Worm (Caenorhabditis elegans) whole organism, late embryonic: ENCODE data around the gene F14D7.1.

Experiments
- C38D4.7 ChIP-seq: fragments of 200-800 bp; sonication (Bioruptor generic); optimal IDR thresholded peaks from 2 replicates; lab custom pipeline; 2018; ENCODE audit warnings: mild to moderate bottlenecking, missing genetic modification characterization, moderate library complexity, missing compliant biosample characterization
- F13H6.1 ChIP-seq: sonication (generic microtip); optimal IDR thresholded peaks from 2 replicates; lab custom pipeline; 2016; ENCODE audit warnings: missing genetic modification characterization, missing compliant biosample characterization
- T23F11.4 ChIP-seq: fragments of 200-800 bp; sonication (Bioruptor generic); optimal IDR thresholded peaks from 2 replicates; lab custom pipeline; 2018; ENCODE audit warnings: mild to moderate bottlenecking, missing genetic modification characterization, missing compliant biosample characterization
- ama-1 ChIP-seq: fragments of 150-350 bp; optimal IDR thresholded peaks from 2 replicates; lab custom pipeline; 2014
- ceh-2 ChIP-seq: sonication (generic microtip); optimal IDR thresholded peaks from 2 replicates; lab custom pipeline; 2016; ENCODE audit warnings: missing genotype, missing genetic modification characterization, missing compliant biosample characterization
- ceh-30 ChIP-seq: fragments of 150-350 bp; optimal IDR thresholded peaks from 2 replicates; lab custom pipeline; 2014; ENCODE audit warnings: missing biosample characterization, missing genetic modification characterization
- ceh-31 ChIP-seq: sonication (generic microtip); optimal IDR thresholded peaks from 2 replicates; lab custom pipeline; 2016; ENCODE audit warnings: missing genetic modification characterization, missing compliant biosample characterization
- ceh-34 ChIP-seq: sonication (generic microtip); optimal IDR thresholded peaks from 2 replicates; lab custom pipeline; 2016; ENCODE audit warnings: mild to moderate bottlenecking, missing genetic modification characterization, missing compliant biosample characterization
- ceh-45 ChIP-seq: fragments of 200-800 bp; sonication (Bioruptor generic); IDR thresholded peaks from 2 replicates; pipeline ENCODE4 v1.3.6; 2022; ENCODE audit warnings: missing genetic modification reagents, missing genetic modification characterization, missing compliant biosample characterization
- ceh-48 ChIP-seq: sonication (generic microtip); optimal IDR thresholded peaks from 2 replicates; lab custom pipeline; 2016; ENCODE audit warnings: missing genetic modification characterization, inconsistent platforms, missing compliant biosample characterization
- ceh-9 ChIP-seq: sonication (generic microtip); optimal IDR thresholded peaks from 2 replicates; lab custom pipeline; 2016; ENCODE audit warnings: mild to moderate bottlenecking, missing genetic modification characterization, inconsistent platforms, missing compliant biosample characterization
- elt-2 ChIP-seq: sonication (generic microtip); optimal IDR thresholded peaks from 2 replicates; lab custom pipeline; 2016; ENCODE audit warnings: missing genetic modification reagents, missing genetic modification characterization, missing compliant biosample characterization
- elt-4 ChIP-seq: sonication (generic microtip); optimal IDR thresholded peaks from 2 replicates; lab custom pipeline; 2016; ENCODE audit warnings: missing genetic modification characterization, missing compliant biosample characterization
- ets-4 ChIP-seq: sonication (generic microtip); optimal IDR thresholded peaks from 2 replicates; lab custom pipeline; 2016; ENCODE audit warnings: missing genetic modification characterization, missing compliant biosample characterization
- eyg-1 ChIP-seq: sonication (generic microtip); optimal IDR thresholded peaks from 2 replicates; lab custom pipeline; 2016; ENCODE audit warnings: missing genotype, missing genetic modification characterization, missing compliant biosample characterization
- fax-1 ChIP-seq: sonication (generic microtip); optimal IDR thresholded peaks from 2 replicates; lab custom pipeline; 2016; ENCODE audit warnings: missing genotype, missing genetic modification characterization, missing compliant biosample characterization
- fkh-10 ChIP-seq: fragments of 150-350 bp; optimal IDR thresholded peaks from 2 replicates; lab custom pipeline; 2014; ENCODE audit warnings: missing biosample characterization, missing genetic modification reagents, missing genetic modification characterization
- fkh-6 ChIP-seq: sonication (generic microtip); optimal IDR thresholded peaks from 2 replicates; lab custom pipeline; 2016; ENCODE audit warnings: missing genetic modification characterization, missing compliant biosample characterization
- gmeb-2 ChIP-seq: sonication (generic microtip); optimal IDR thresholded peaks from 2 replicates; lab custom pipeline; 2016; ENCODE audit warnings: missing genetic modification characterization, inconsistent platforms, missing compliant biosample characterization
- hlh-13 ChIP-seq: fragments of 200-800 bp; sonication (Bioruptor generic); optimal IDR thresholded peaks from 2 replicates; lab custom pipeline; 2018; ENCODE audit warnings: mild to moderate bottlenecking, missing genetic modification characterization, missing compliant biosample characterization
- hlh-15 ChIP-seq: sonication (generic microtip); optimal IDR thresholded peaks from 2 replicates; lab custom pipeline; 2016; ENCODE audit warnings: missing genetic modification characterization, missing compliant biosample characterization
- hlh-30 ChIP-seq: sonication (generic microtip); optimal IDR thresholded peaks from 2 replicates; lab custom pipeline; 2017; ENCODE audit warnings: antibody characterized with exemption, missing genetic modification characterization, missing compliant biosample characterization; ENCODE audit not compliant: insufficient read depth
- hlh-6 ChIP-seq: sonication (generic microtip); optimal IDR thresholded peaks from 2 replicates; lab custom pipeline; 2016; ENCODE audit warnings: missing genotype, missing genetic modification characterization, missing compliant biosample characterization
- hlh-8 ChIP-seq: sonication (generic microtip); optimal IDR thresholded peaks from 2 replicates; lab custom pipeline; 2016; ENCODE audit warnings: missing genotype, missing genetic modification characterization, missing compliant biosample characterization
- madf-2 ChIP-seq: sonication (generic microtip); optimal IDR thresholded peaks from 2 replicates; lab custom pipeline; 2017; ENCODE audit warnings: missing genetic modification characterization, missing compliant biosample characterization
- nfya-1 ChIP-seq: sonication (generic microtip); optimal IDR thresholded peaks from 2 replicates; lab custom pipeline; 2017; ENCODE audit warnings: missing genetic modification characterization, mild to moderate bottlenecking, missing compliant biosample characterization, antibody characterized with exemption, moderate library complexity
- nhr-11 ChIP-seq: fragments of 150-350 bp; optimal IDR thresholded peaks from 2 replicates; lab custom pipeline; 2014; ENCODE audit warnings: missing biosample characterization, missing genetic modification characterization
- odd-2 ChIP-seq: sonication (generic microtip); optimal IDR thresholded peaks from 2 replicates; lab custom pipeline; 2017; ENCODE audit warnings: antibody characterized with exemption, mild to moderate bottlenecking, missing genetic modification characterization, missing compliant biosample characterization
- pax-1 ChIP-seq: fragments of 150-350 bp; optimal IDR thresholded peaks from 2 replicates; lab custom pipeline; 2014; ENCODE audit warnings: missing biosample characterization, missing genetic modification characterization
- pha-4 ChIP-seq: fragments of 150-350 bp; optimal IDR thresholded peaks from 2 replicates; lab custom pipeline; 2018; ENCODE audit warnings: missing biosample characterization, missing genetic modification reagents, missing genetic modification characterization
- pqm-1 ChIP-seq: sonication (generic microtip); optimal IDR thresholded peaks from 2 replicates; lab custom pipeline; 2016; ENCODE audit warnings: missing genetic modification characterization, missing compliant biosample characterization
- pros-1 ChIP-seq: fragments of 150-350 bp; optimal IDR thresholded peaks from 2 replicates; lab custom pipeline; 2014; ENCODE audit warnings: missing biosample characterization, missing genetic modification reagents, missing genetic modification characterization
- ref-2 ChIP-seq: sonication (generic microtip); optimal IDR thresholded peaks from 2 replicates; lab custom pipeline; 2016; ENCODE audit warnings: missing genetic modification characterization, missing compliant biosample characterization
- rnt-1 ChIP-seq: sonication (generic microtip); optimal IDR thresholded peaks from 2 replicates; lab custom pipeline; 2016; ENCODE audit warnings: missing genetic modification characterization, missing compliant biosample characterization
- sox-2 ChIP-seq: fragments of 200-800 bp; sonication (Bioruptor generic); IDR thresholded peaks from 2 replicates; pipeline ENCODE4 v1.3.6; 2022; ENCODE audit warnings: missing genetic modification reagents, missing genetic modification characterization, missing compliant biosample characterization
- sox-4 ChIP-seq: sonication (generic microtip); optimal IDR thresholded peaks from 2 replicates; lab custom pipeline; 2017; ENCODE audit warnings: mild to moderate bottlenecking, missing genetic modification characterization, inconsistent platforms, missing compliant biosample characterization
- tbx-7 ChIP-seq: sonication (generic microtip); optimal IDR thresholded peaks from 2 replicates; lab custom pipeline; 2016; ENCODE audit warnings: missing genotype, missing genetic modification characterization, missing compliant biosample characterization
- ttx-3 ChIP-seq: sonication (generic microtip); optimal IDR thresholded peaks from 2 replicates; lab custom pipeline; 2016; ENCODE audit warnings: missing genetic modification reagents, missing genetic modification characterization, missing compliant biosample characterization
- zip-5 ChIP-seq: sonication (generic microtip); optimal IDR thresholded peaks from 2 replicates; lab custom pipeline; 2016; ENCODE audit warnings: missing genetic modification characterization, missing compliant biosample characterization
- ztf-16 ChIP-seq: sonication (generic microtip); optimal IDR thresholded peaks from 2 replicates; lab custom pipeline; 2017; ENCODE audit warnings: missing genetic modification characterization, missing compliant biosample characterization

Gene F14D7.1

ce11 chrV:14289363-14289762 lies at the start of gene F14D7.1:
TSS of gene F14D7.1 (minus strand) at chrV:14289463.
- TF ChIP-seq nhr-11 (tag; lab: Kevin White, UChicago) (no peak), ceh-2 (tag; lab: Kevin White, UChicago) (no peak), gmeb-2 (tag; lab: Kevin White, UChicago) (no peak), ceh-30 (tag; lab: Kevin White, UChicago) (no peak), sox-4 (tag; lab: Kevin White, UChicago) (no peak), fkh-10 (GFP tag; lab: Kevin White, UChicago) (no peak), rnt-1 (tag; lab: Kevin White, UChicago) (no peak), nfya-1 (tag; lab: Kevin White, UChicago) (no peak)

- TF ChIP-seq nhr-11 (tag; lab: Kevin White, UChicago): no peak
- no peak for TF ChIP-seq odd-2 (tag; lab: Kevin White, UChicago)
- no peak for TF ChIP-seq hlh-15 (tag; lab: Kevin White, UChicago)
- TF ChIP-seq fkh-10 (GFP tag; lab: Kevin White, UChicago): no peak
- no peak for TF ChIP-seq ceh-48 (tag; lab: Kevin White, UChicago)
- no peak for TF ChIP-seq ama-1
- no peak for TF ChIP-seq sox-4 (tag; lab: Kevin White, UChicago)
- TF ChIP-seq fkh-6 (tag; lab: Kevin White, UChicago): no peak
- no peak for TF ChIP-seq ceh-45 (GFP tag; lab: Robert Waterston, UW)
- TF ChIP-seq tbx-7: no peak
- no peak for TF ChIP-seq hlh-6 (tag; lab: Kevin White, UChicago)
- no peak for TF ChIP-seq pax-1 (tag; lab: Kevin White, UChicago)
- no peak for TF ChIP-seq ref-2 (tag; lab: Kevin White, UChicago)
- TF ChIP-seq eyg-1 (tag; lab: Kevin White, UChicago): no peak
Observed at ce11 chrV:14336655-14337054, 47.4 kb upstream of the F14D7.1 start, which contains the start of gene srm-6. TSS of gene srm-6 (plus strand) at chrV:14336955.

- no peak for TF ChIP-seq F13H6.1 (tag; lab: Kevin White, UChicago)
- no peak for TF ChIP-seq madf-2 (tag; lab: Kevin White, UChicago)
Observed at ce11 chrV:14334901-14335300, 45.6 kb upstream of the F14D7.1 start, which contains the start of gene srm-5. TSS of gene srm-5 (plus strand) at chrV:14335201.

ce11 chrV:14333116-14333515 lies 43.9 kb upstream of the F14D7.1 start, which contains the start of gene srm-4:
TSS of gene srm-4 (plus strand) at chrV:14333416.
- no peak for TF ChIP-seq elt-4
- no peak for TF ChIP-seq ttx-3 (tag; lab: Kevin White, UChicago)
- no peak for TF ChIP-seq ceh-48 (tag; lab: Kevin White, UChicago)
- no peak for TF ChIP-seq pha-4 (tag; lab: Kevin White, UChicago)
- TF ChIP-seq C38D4.7 (GFP tag; lab: Kevin White, UChicago): no peak
- TF ChIP-seq ceh-45 (GFP tag; lab: Robert Waterston, UW): no peak
- no peak for TF ChIP-seq hlh-30 (tag; lab: Kevin White, UChicago)
- no peak for TF ChIP-seq elt-2 (tag; lab: Kevin White, UChicago)
- no peak for TF ChIP-seq hlh-8 (tag; lab: Kevin White, UChicago)
- no peak for TF ChIP-seq tbx-7
- no peak for TF ChIP-seq gmeb-2 (tag; lab: Kevin White, UChicago)

- TF ChIP-seq pros-1 (tag; lab: Kevin White, UChicago) (no peak), ceh-31 (tag; lab: Kevin White, UChicago) (no peak), ceh-34 (no peak), pax-1 (tag; lab: Kevin White, UChicago) (no peak), ets-4 (tag; lab: Kevin White, UChicago) (no peak), elt-4 (no peak), pqm-1 (no peak), T23F11.4 (no peak), ceh-30 (tag; lab: Kevin White, UChicago) (no peak), ceh-9 (tag; lab: Kevin White, UChicago) (no peak), hlh-13 (GFP tag; lab: Kevin White, UChicago) (no peak), sox-2 (GFP tag; lab: Robert Waterston, UW) (no peak), ztf-16 (tag; lab: Kevin White, UChicago) (no peak), zip-5 (tag; lab: Kevin White, UChicago) (no peak), madf-2 (tag; lab: Kevin White, UChicago) (no peak), fax-1 (tag; lab: Kevin White, UChicago) (no peak), odd-2 (tag; lab: Kevin White, UChicago) (no peak), hlh-8 (tag; lab: Kevin White, UChicago) (no peak)
Observed at ce11 chrV:14331477-14331876, 42.2 kb upstream of the F14D7.1 start, which contains the start of gene F47B8.8. TSS of gene F47B8.8 (plus strand) at chrV:14331733.
